Worm (Caenorhabditis elegans) whole organism, L3 larva: ENCODE results near the gene nsy-1.

ENCODE experiments used
- hmg-11 ChIP-seq: sonication (generic microtip); optimal IDR thresholded peaks from 2 replicates; lab custom pipeline; 2016; ENCODE audit warnings: missing genetic modification characterization, missing compliant biosample characterization
- pha-4 ChIP-seq: fragments of 150-350 bp; optimal IDR thresholded peaks from 2 replicates; lab custom pipeline; 2014; ENCODE audit warnings: missing biosample characterization, missing genetic modification reagents, missing genetic modification characterization
- unc-62 ChIP-seq: fragments of 150-350 bp; sonication (generic microtip); optimal IDR thresholded peaks from 4 replicates; lab custom pipeline; 2014; ENCODE audit warnings: missing biosample characterization, missing genetic modification reagents, missing genetic modification characterization

- peak; percentile 86 for TF ChIP-seq hmg-11 (tag; lab: Kevin White, UChicago)
- peak; percentile 99 for TF ChIP-seq pha-4 (tag; lab: Kevin White, UChicago)
- TF ChIP-seq unc-62 (GFP tag; lab: Kevin White, UChicago), result peak; percentile 58
These were observed 32.6 kb downstream of the nsy-1 start, which contains the start of the genes ify-1 and rpl-22 for ce11 chrII:5055129-5055666.
